Fruit fly (Drosophila melanogaster): ENCODE data around the gene Fur1.
A peak's percentile ranks its signal among the peaks of the same experiment; 100 is the strongest.

Gene Fur1

DNA sequence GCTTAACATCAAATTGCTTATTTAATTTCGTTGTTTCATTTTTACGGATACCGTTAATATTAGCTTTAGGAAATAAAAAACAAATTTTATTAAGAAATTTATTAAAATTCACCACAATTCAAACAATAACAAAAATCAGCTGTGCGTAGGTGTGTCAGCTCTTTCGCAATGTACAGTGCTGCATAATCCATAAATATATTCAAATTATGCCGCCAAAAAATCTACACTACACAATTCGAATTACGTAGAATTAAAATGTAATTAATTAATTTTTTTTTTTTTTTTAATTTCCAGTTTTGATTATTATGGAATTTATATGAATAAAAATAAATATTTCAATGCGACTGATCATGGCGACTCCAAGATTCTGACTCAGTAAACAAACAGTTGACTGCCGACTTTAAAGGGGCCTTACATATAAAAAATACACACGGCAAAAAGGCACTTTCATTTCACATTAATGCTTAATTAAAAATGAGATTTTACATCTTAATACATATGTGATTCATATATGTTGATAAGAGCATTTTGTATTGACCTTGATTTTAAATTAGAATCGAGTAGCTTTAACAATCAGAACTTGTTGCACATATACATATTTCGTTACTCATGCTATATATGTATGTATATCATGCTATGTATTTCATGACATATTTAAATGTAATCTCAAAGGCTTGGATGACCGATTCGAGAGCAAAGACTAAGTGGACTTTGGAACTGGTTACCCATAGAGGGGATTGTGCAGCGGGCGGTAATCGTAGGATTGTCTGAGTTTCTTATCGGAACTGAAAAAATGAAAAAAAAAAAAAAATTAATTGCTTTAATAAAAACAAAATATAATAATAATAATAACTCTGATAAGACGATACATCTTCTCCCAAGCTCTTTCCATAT lies 20.7 kb upstream of the Fur1 start:
- TF ChIP-seq Crg-1 (GFP tag; optimal IDR thresholded peaks at IDR 0.05) (peak; percentile 34), CG7045 (GFP tag; optimal IDR thresholded peaks at IDR 0.05) (no peak), cic (GFP tag; optimal IDR thresholded peaks at IDR 0.05) (no peak), cnc (optimal IDR thresholded peaks at IDR 0.05) (no peak), ovo (GFP tag; optimal IDR thresholded peaks at IDR 0.05) (no peak), tj (GFP tag; optimal IDR thresholded peaks at IDR 0.05) (peak; percentile 81), CG33017 (tag; optimal IDR thresholded peaks at IDR 0.05) (no peak), pad (GFP tag; optimal IDR thresholded peaks at IDR 0.05) (peak; percentile 5), Clk (GFP tag; optimal IDR thresholded peaks at IDR 0.05) (no peak), toe (GFP tag; optimal IDR thresholded peaks at IDR 0.05) (peak; percentile 1), CG5204 (GFP tag; optimal IDR thresholded peaks at IDR 0.05) (no peak), CG11617 (GFP tag; optimal IDR thresholded peaks at IDR 0.05) (no peak), bab1 (GFP tag; optimal IDR thresholded peaks at IDR 0.05) (peak; percentile 15), Hr96 (GFP tag; optimal IDR thresholded peaks at IDR 0.05) (no peak), CG7101 (tag; optimal IDR thresholded peaks at IDR 0.05) (peak; percentile 26), kay (GFP tag; ENCODE audit: borderline replicate concordance) (peak; percentile 98), CG14711 (tag; optimal IDR thresholded peaks at IDR 0.05) (peak; percentile 58), Mnt (GFP tag; optimal IDR thresholded peaks at IDR 0.05) (no peak), CG12768 (GFP tag; optimal IDR thresholded peaks at IDR 0.05) (peak; percentile 25)

DNA sequence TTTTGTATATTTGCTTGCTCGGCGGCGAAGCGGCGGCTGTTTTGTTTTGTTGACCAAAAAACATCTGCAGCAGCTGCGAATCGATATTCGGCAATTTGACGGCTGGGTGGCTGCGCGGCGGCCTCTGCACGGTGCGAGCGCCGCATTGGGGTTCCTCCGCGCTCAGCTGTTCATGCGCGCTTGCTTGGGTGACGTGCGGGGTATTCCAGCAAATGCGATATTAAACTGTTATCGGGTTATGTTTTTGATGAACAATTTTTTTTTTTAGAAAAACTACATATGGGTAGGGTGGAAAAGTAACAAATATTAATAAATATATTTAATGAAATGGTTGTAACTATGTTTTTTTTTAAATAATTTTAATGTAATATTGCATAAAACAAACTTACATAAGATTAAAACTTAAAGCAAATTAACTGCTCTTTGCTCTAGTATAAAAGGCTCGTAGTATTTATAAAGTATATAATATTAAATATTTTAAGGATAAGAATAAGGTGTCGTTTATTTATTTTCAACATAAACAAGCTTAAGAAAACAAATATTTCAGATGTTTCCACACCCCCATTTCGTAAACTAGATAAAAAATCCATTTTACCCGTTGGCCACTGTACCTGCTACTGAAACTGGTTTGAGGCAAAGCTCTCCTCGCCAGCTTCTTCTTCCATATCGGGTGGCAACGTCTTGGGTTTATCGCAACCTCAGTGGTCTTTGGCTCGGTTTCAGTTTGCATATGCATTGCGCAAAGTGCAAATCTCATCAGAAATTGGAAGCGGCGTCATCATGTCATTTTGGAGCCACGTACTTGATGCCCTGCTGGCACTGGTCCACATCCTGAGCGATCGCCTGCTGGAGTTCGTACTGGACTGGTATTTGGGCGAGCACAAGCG lies 18.2 kb upstream of the Fur1 start, which contains the start of the genes Gnpat and CG5112:
TSS of gene Gnpat (minus strand) at position 159 of the 887 bp plus-strand sequence.
TSS of gene CG5112 (plus strand) at position 683 of the 887 bp plus-strand sequence.
- TF ChIP-seq Clk (GFP tag; optimal IDR thresholded peaks at IDR 0.05) (peak; percentile 28), bab1 (GFP tag; optimal IDR thresholded peaks at IDR 0.05) (peak; percentile 69), tj (GFP tag; optimal IDR thresholded peaks at IDR 0.05) (peak; percentile 100), toe (GFP tag; optimal IDR thresholded peaks at IDR 0.05) (peak; percentile 56), pad (GFP tag; optimal IDR thresholded peaks at IDR 0.05) (peak; percentile 22), Crg-1 (GFP tag; optimal IDR thresholded peaks at IDR 0.05) (peak; percentile 46), cnc (optimal IDR thresholded peaks at IDR 0.05) (no peak), CG7101 (tag; optimal IDR thresholded peaks at IDR 0.05) (peak; percentile 56), CG5204 (GFP tag; optimal IDR thresholded peaks at IDR 0.05) (peak; percentile 31), ovo (GFP tag; optimal IDR thresholded peaks at IDR 0.05) (peak; percentile 18), CG14711 (tag; optimal IDR thresholded peaks at IDR 0.05) (peak; percentile 18), CG12768 (GFP tag; optimal IDR thresholded peaks at IDR 0.05) (peak; percentile 49), Hr96 (GFP tag; optimal IDR thresholded peaks at IDR 0.05) (no peak), CG1620 (GFP tag; optimal IDR thresholded peaks at IDR 0.05) (peak; percentile 63), CG33017 (tag; optimal IDR thresholded peaks at IDR 0.05) (peak; percentile 34), kay (GFP tag; ENCODE audit: borderline replicate concordance) (no peak), CG11617 (GFP tag; optimal IDR thresholded peaks at IDR 0.05) (peak; percentile 75), cic (GFP tag; optimal IDR thresholded peaks at IDR 0.05) (peak; percentile 5), CG7045 (GFP tag; optimal IDR thresholded peaks at IDR 0.05) (peak; percentile 30), Mnt (GFP tag; optimal IDR thresholded peaks at IDR 0.05) (peak; percentile 25)

- peak; percentile 98 for TF ChIP-seq kay (GFP tag; ENCODE audit: borderline replicate concordance)
- TF ChIP-seq toe (GFP tag; optimal IDR thresholded peaks at IDR 0.05) = peak; percentile 16
- TF ChIP-seq CG5204 (GFP tag; optimal IDR thresholded peaks at IDR 0.05) = peak; percentile 17
- peak in 1 of 2 experiments; percentile 20 for TF ChIP-seq cnc (optimal IDR thresholded peaks at IDR 0.05)
- TF ChIP-seq cic (GFP tag; optimal IDR thresholded peaks at IDR 0.05) = no peak
These were observed 17.5 kb upstream of the Fur1 start for dm6 chr3R:25490375-25490774.

dm6 chr3R:25489685-25490084 lies 16.8 kb upstream of the Fur1 start:
- TF ChIP-seq CG33017 (tag; optimal IDR thresholded peaks at IDR 0.05) (peak; percentile 3), CG5204 (GFP tag; optimal IDR thresholded peaks at IDR 0.05) (no peak), pad (GFP tag; optimal IDR thresholded peaks at IDR 0.05) (no peak), kay (GFP tag; ENCODE audit: borderline replicate concordance) (no peak), CG7045 (GFP tag; optimal IDR thresholded peaks at IDR 0.05) (peak; percentile 14)

DNA sequence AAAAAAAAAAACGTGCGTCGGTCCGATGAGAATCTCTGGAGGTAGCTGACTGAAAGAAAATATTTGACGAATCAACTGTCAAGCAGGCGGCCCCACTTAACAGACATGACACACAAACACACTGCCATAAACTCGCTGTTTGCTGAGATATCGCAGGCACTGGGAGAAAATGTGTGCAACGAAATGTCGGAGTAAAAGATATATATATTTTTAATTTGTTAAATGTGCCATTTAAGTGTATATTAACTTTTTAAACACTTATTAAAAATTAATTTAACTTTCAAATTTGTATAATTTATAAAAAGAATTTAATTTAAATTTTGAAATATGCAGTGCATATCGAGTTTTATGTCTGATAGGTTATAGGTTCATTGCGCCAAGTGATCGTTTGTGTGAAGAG lies 16.3 kb upstream of the Fur1 start:
- TF ChIP-seq cic (GFP tag; optimal IDR thresholded peaks at IDR 0.05) = peak; percentile 62
- TF ChIP-seq CG12768 (GFP tag; optimal IDR thresholded peaks at IDR 0.05) = peak; percentile 41
- peak; percentile 51 for TF ChIP-seq bab1 (GFP tag; optimal IDR thresholded peaks at IDR 0.05)
- no peak for TF ChIP-seq CG5204 (GFP tag; optimal IDR thresholded peaks at IDR 0.05)
- no peak for TF ChIP-seq cnc (optimal IDR thresholded peaks at IDR 0.05)
- no peak for TF ChIP-seq CG1620 (GFP tag; optimal IDR thresholded peaks at IDR 0.05)
- TF ChIP-seq CG7101 (tag; optimal IDR thresholded peaks at IDR 0.05) = peak; percentile 49
- TF ChIP-seq ovo (GFP tag; optimal IDR thresholded peaks at IDR 0.05) = no peak
- TF ChIP-seq Mnt (GFP tag; optimal IDR thresholded peaks at IDR 0.05) = peak; percentile 23
- TF ChIP-seq Hr96 (GFP tag; optimal IDR thresholded peaks at IDR 0.05) = no peak
- no peak for TF ChIP-seq Crg-1 (GFP tag; optimal IDR thresholded peaks at IDR 0.05)
- TF ChIP-seq CG7045 (GFP tag; optimal IDR thresholded peaks at IDR 0.05) = peak; percentile 51
- TF ChIP-seq toe (GFP tag; optimal IDR thresholded peaks at IDR 0.05) = no peak
- TF ChIP-seq Clk (GFP tag; optimal IDR thresholded peaks at IDR 0.05) = no peak
- TF ChIP-seq kay (GFP tag; ENCODE audit: borderline replicate concordance) = no peak
- TF ChIP-seq CG33017 (tag; optimal IDR thresholded peaks at IDR 0.05) = peak; percentile 67
- no peak for TF ChIP-seq pad (GFP tag; optimal IDR thresholded peaks at IDR 0.05)
- no peak for TF ChIP-seq tj (GFP tag; optimal IDR thresholded peaks at IDR 0.05)
- no peak for TF ChIP-seq CG11617 (GFP tag; optimal IDR thresholded peaks at IDR 0.05)
- peak; percentile 59 for TF ChIP-seq CG14711 (tag; optimal IDR thresholded peaks at IDR 0.05)
